Fruit fly (Drosophila melanogaster): ENCODE results near the gene gammaSnap2.

gammaSnap2 gene

dm6 chr3R:10097531-10098295 lies 23.5 kb downstream of the gammaSnap2 start (continued):
- TF ChIP-seq CG11504 (tag; optimal IDR thresholded peaks at IDR 0.05) (peak; percentile 79), ham (GFP tag; IDR thresholded peaks at IDR 0.05) (no peak), CG17568 (GFP tag; optimal IDR thresholded peaks at IDR 0.05) (peak; percentile 19), exex (tag; optimal IDR thresholded peaks at IDR 0.05) (peak; percentile 82), CG6175 (GFP tag; IDR thresholded peaks at IDR 0.05) (peak; percentile 88), ato (GFP tag; IDR thresholded peaks at IDR 0.05; ENCODE audit: partially characterized antibody) (no peak), wor (GFP tag; IDR thresholded peaks at IDR 0.05) (no peak), CG13894 (tag; optimal IDR thresholded peaks at IDR 0.05) (peak; percentile 56), nerfin-1 (tag; optimal IDR thresholded peaks at IDR 0.05) (peak; percentile 24), mld (GFP tag; IDR thresholded peaks at IDR 0.05; ENCODE audit: partially characterized antibody) (no peak), sr (GFP tag; IDR thresholded peaks at IDR 0.05) (peak; percentile 56; the same call in 1 of the 3 replicates), caup (GFP tag; optimal IDR thresholded peaks at IDR 0.05; ENCODE audit: severe bottlenecking) (peak; percentile 71), hth (optimal IDR thresholded peaks at IDR 0.05) (no peak), CG4617 (GFP tag; optimal IDR thresholded peaks at IDR 0.05; ENCODE audit: borderline replicate concordance) (peak; percentile 10), mirr (GFP tag; optimal IDR thresholded peaks at IDR 0.05) (peak; percentile 93), crol (GFP tag; IDR thresholded peaks at IDR 0.05) (no peak), CG16813 (GFP tag; IDR thresholded peaks at IDR 0.05; ENCODE audit: partially characterized antibody) (no peak), z (GFP tag; IDR thresholded peaks at IDR 0.05) (no peak), cad (GFP tag; optimal IDR thresholded peaks at IDR 0.05) (no peak), CoRest (tag; optimal IDR thresholded peaks at IDR 0.05) (peak; percentile 71), hb (GFP tag; IDR thresholded peaks at IDR 0.05; ENCODE audit: partially characterized antibody) (no peak), H15 (GFP tag; IDR thresholded peaks at IDR 0.05) (0 out of 3 replicates have a peak, but pooled peaks have one; percentile 40), Mes4 (GFP tag; optimal IDR thresholded peaks at IDR 0.05) (no peak), phol (tag; optimal IDR thresholded peaks at IDR 0.05) (peak; percentile 62), sug (tag; optimal IDR thresholded peaks at IDR 0.05) (peak; percentile 90), trem (tag; optimal IDR thresholded peaks at IDR 0.05) (no peak), CG7556 (GFP tag; optimal IDR thresholded peaks at IDR 0.05) (peak; percentile 75), Med (GFP tag) (peak; percentile 95), CG14050 (GFP tag; IDR thresholded peaks at IDR 0.05) (peak; percentile 34; the same call in 1 of the 3 replicates), CG18011 (GFP tag; optimal IDR thresholded peaks at IDR 0.05) (peak; percentile 59), zf30C (GFP tag; optimal IDR thresholded peaks at IDR 0.05) (no peak), hbn (GFP tag; IDR thresholded peaks at IDR 0.05; ENCODE audit: partially characterized antibody) (no peak), Side (GFP tag; optimal IDR thresholded peaks at IDR 0.05) (peak; percentile 46), ara (GFP tag; IDR thresholded peaks at IDR 0.05) (peak; percentile 60), Hr78 (GFP tag; optimal IDR thresholded peaks at IDR 0.05) (peak in 1 of 2 experiments; percentile 88), al (GFP tag; IDR thresholded peaks at IDR 0.05) (peak; percentile 47), sisA (GFP tag; IDR thresholded peaks at IDR 0.05) (peak; percentile 45; the same call in 1 of the 2 replicates), br (optimal IDR thresholded peaks at IDR 0.05) (no peak), B-H2 (GFP tag; optimal IDR thresholded peaks at IDR 0.05) (peak; percentile 51), fru (optimal IDR thresholded peaks at IDR 0.05) (no peak), CG10565 (GFP tag; optimal IDR thresholded peaks at IDR 0.05) (no peak), Opbp (GFP tag; IDR thresholded peaks at IDR 0.05; ENCODE audit: partially characterized antibody) (no peak), Nf-YA (GFP tag; IDR thresholded peaks at IDR 0.05) (no peak), vfl (GFP tag; optimal IDR thresholded peaks at IDR 0.05) (peak; percentile 53), pum (GFP tag; optimal IDR thresholded peaks at IDR 0.05) (peak; percentile 50), CG34224 (GFP tag; IDR thresholded peaks at IDR 0.05; ENCODE audit: partially characterized antibody) (peak; percentile 35; the same call in 1 of the 3 replicates), D19B (GFP tag; optimal IDR thresholded peaks at IDR 0.05) (peak; percentile 84), CG11560 (tag; IDR thresholded peaks at IDR 0.05) (0 out of 3 replicates have a peak, but pooled peaks have one; percentile 22), CG3163 (GFP tag; optimal IDR thresholded peaks at IDR 0.05) (peak; percentile 43)

Data from whole organism, embryonic.